Fruit fly (Drosophila melanogaster): ENCODE data around the gene CG42831.

CG42831 gene

dm6 chr3L:10784566-10785003 lies 30.0 kb upstream of the CG42831 start (continued):
- peak; percentile 44; the same call in 1 of the 2 replicates for TF ChIP-seq Gug (GFP tag; IDR thresholded peaks at IDR 0.05)
- no peak for TF ChIP-seq Hr38 (GFP tag; optimal IDR thresholded peaks at IDR 0.05)
- peak; percentile 27 for TF ChIP-seq net (GFP tag; optimal IDR thresholded peaks at IDR 0.05)
- TF ChIP-seq Hr39 (GFP tag; optimal IDR thresholded peaks at IDR 0.05) = peak; percentile 44
- peak; percentile 71 for TF ChIP-seq esn (GFP tag; optimal IDR thresholded peaks at IDR 0.05)
- TF ChIP-seq CG34406 (GFP tag; optimal IDR thresholded peaks at IDR 0.05) = peak; percentile 76
- no peak for TF ChIP-seq CG1621 (tag; optimal IDR thresholded peaks at IDR 0.05)
- TF ChIP-seq topi (GFP tag; optimal IDR thresholded peaks at IDR 0.05) = peak; percentile 24
- TF ChIP-seq Lpt (GFP tag; optimal IDR thresholded peaks at IDR 0.05) = no peak
- TF ChIP-seq pdm3 (GFP tag; optimal IDR thresholded peaks at IDR 0.05) = peak; percentile 27
- TF ChIP-seq Smox (GFP tag; optimal IDR thresholded peaks at IDR 0.05) = peak; percentile 41
- peak; percentile 10 for TF ChIP-seq Sox102F (GFP tag; optimal IDR thresholded peaks at IDR 0.05)
- peak; percentile 28 for TF ChIP-seq CG6854 (GFP tag; optimal IDR thresholded peaks at IDR 0.05)
- TF ChIP-seq CG8632 (GFP tag; optimal IDR thresholded peaks at IDR 0.05) = peak; percentile 65
- TF ChIP-seq CG11294 (GFP tag; IDR thresholded peaks at IDR 0.05) = peak; percentile 34; the same call in 1 of the 2 replicates

- TF ChIP-seq CG11294 (GFP tag; IDR thresholded peaks at IDR 0.05) = no peak
- no peak for TF ChIP-seq CG3032 (tag; optimal IDR thresholded peaks at IDR 0.05)
- TF ChIP-seq CG10669 (GFP tag; optimal IDR thresholded peaks at IDR 0.05) = no peak
- peak; percentile 17 for TF ChIP-seq CG10631 (GFP tag; optimal IDR thresholded peaks at IDR 0.05)
- TF ChIP-seq CG3919 (GFP tag; optimal IDR thresholded peaks at IDR 0.05) = peak; percentile 60
- TF ChIP-seq CG31627 (GFP tag; optimal IDR thresholded peaks at IDR 0.05) = peak; percentile 44
- peak; percentile 30 for TF ChIP-seq Sox15 (GFP tag; optimal IDR thresholded peaks at IDR 0.05)
- no peak for TF ChIP-seq CG7368 (GFP tag; optimal IDR thresholded peaks at IDR 0.05)
- TF ChIP-seq CG9139 (GFP tag; optimal IDR thresholded peaks at IDR 0.05) = no peak
- no peak for TF ChIP-seq CG4318 (GFP tag; optimal IDR thresholded peaks at IDR 0.05)
- TF ChIP-seq Hr38 (GFP tag; optimal IDR thresholded peaks at IDR 0.05) = no peak
- TF ChIP-seq CG8119 (GFP tag; IDR thresholded peaks at IDR 0.05) = no peak
- TF ChIP-seq spab (GFP tag; optimal IDR thresholded peaks at IDR 0.05) = no peak
- TF ChIP-seq dsx (GFP tag; optimal IDR thresholded peaks at IDR 0.05; ENCODE audit: poor library complexity, severe bottlenecking) = no peak
- TF ChIP-seq CG1621 (tag; optimal IDR thresholded peaks at IDR 0.05) = no peak
- TF ChIP-seq Gug (GFP tag; IDR thresholded peaks at IDR 0.05) = no peak
- TF ChIP-seq CG15336 (GFP tag; IDR thresholded peaks at IDR 0.05) = no peak
- no peak for TF ChIP-seq CG32006 (GFP tag; optimal IDR thresholded peaks at IDR 0.05)
- TF ChIP-seq fkh (GFP tag; optimal IDR thresholded peaks at IDR 0.05) = no peak
- TF ChIP-seq vri (GFP tag; optimal IDR thresholded peaks at IDR 0.05) = no peak
- TF ChIP-seq CG6276 (GFP tag; optimal IDR thresholded peaks at IDR 0.05) = no peak
- TF ChIP-seq net (GFP tag; optimal IDR thresholded peaks at IDR 0.05) = peak; percentile 45
- peak; percentile 10 for TF ChIP-seq Hr39 (GFP tag; optimal IDR thresholded peaks at IDR 0.05)
- TF ChIP-seq dac (GFP tag; optimal IDR thresholded peaks at IDR 0.05) = no peak
- peak in 1 of 2 experiments; percentile 9 for TF ChIP-seq salr (GFP tag; optimal IDR thresholded peaks at IDR 0.05)
- no peak for TF ChIP-seq fd85E (GFP tag; optimal IDR thresholded peaks at IDR 0.05)
- TF ChIP-seq ss (GFP tag; optimal IDR thresholded peaks at IDR 0.05) = no peak
- no peak for TF ChIP-seq CG6808 (GFP tag; optimal IDR thresholded peaks at IDR 0.05)
- TF ChIP-seq CG6854 (GFP tag; optimal IDR thresholded peaks at IDR 0.05) = no peak
- TF ChIP-seq topi (GFP tag; optimal IDR thresholded peaks at IDR 0.05) = peak; percentile 72
- no peak for TF ChIP-seq Hr4 (GFP tag; optimal IDR thresholded peaks at IDR 0.05)
- peak; percentile 50 for TF ChIP-seq cyc (GFP tag; optimal IDR thresholded peaks at IDR 0.05)
- TF ChIP-seq CG6792 (GFP tag; optimal IDR thresholded peaks at IDR 0.05) = no peak
- peak; percentile 1 for TF ChIP-seq Ets21C (GFP tag; optimal IDR thresholded peaks at IDR 0.05)
- no peak for TF ChIP-seq Lpt (GFP tag; optimal IDR thresholded peaks at IDR 0.05)
- peak; percentile 77 for TF ChIP-seq esn (GFP tag; optimal IDR thresholded peaks at IDR 0.05)
- TF ChIP-seq CG34406 (GFP tag; optimal IDR thresholded peaks at IDR 0.05) = peak; percentile 81
- peak; percentile 34; the same call in 1 of the 3 replicates for TF ChIP-seq CG6163 (GFP tag; IDR thresholded peaks at IDR 0.05)
- TF ChIP-seq eg (GFP tag; IDR thresholded peaks at IDR 0.05) = 0 out of 3 replicates have a peak, but pooled peaks have one; percentile 8
- TF ChIP-seq lz (GFP tag; optimal IDR thresholded peaks at IDR 0.05) = peak; percentile 27
- TF ChIP-seq Ets96B (tag; optimal IDR thresholded peaks at IDR 0.05) = no peak
- TF ChIP-seq fd59A (GFP tag; optimal IDR thresholded peaks at IDR 0.05) = no peak
- peak; percentile 64 for TF ChIP-seq CG8632 (GFP tag; optimal IDR thresholded peaks at IDR 0.05)
Measured at dm6 chr3L:10785988-10786706, 28.5 kb upstream of the CG42831 start.

All from whole organism, prepupa.